Fruit fly (Drosophila melanogaster) whole organism, embryonic: ENCODE measurements around the gene Ubqn.

Experiments used
- Atf6 ChIP-seq: fragments of 200-800 bp; sonication (Bioruptor generic); IDR thresholded peaks from 2 replicates; pipeline ENCODE4 v1.3.6; 2022; ENCODE audit warnings: missing biosample characterization, missing genetic modification characterization
- B-H1 ChIP-seq: fragments of 200-800 bp; sonication (Bioruptor generic); IDR thresholded peaks from 3 replicates; pipeline ENCODE4 v1.3.6; 2022; ENCODE audit warnings: missing biosample characterization, missing genetic modification characterization
- CG1024 ChIP-seq: fragments of 200-800 bp; sonication (Bioruptor generic); IDR thresholded peaks from 2 replicates; pipeline ENCODE4 v1.3.6; 2022; ENCODE audit warnings: missing biosample characterization, missing genetic modification characterization
- CG11093 ChIP-seq: fragments of 200-800 bp; sonication (Bioruptor generic); IDR thresholded peaks from 3 replicates; pipeline ENCODE4 v1.3.6; 2022; ENCODE audit warnings: missing biosample characterization, missing genetic modification characterization
- CG11696 ChIP-seq: fragments of 200-800 bp; sonication (Bioruptor generic); IDR thresholded peaks from 2 replicates; pipeline ENCODE4 v1.3.6; 2022; ENCODE audit warnings: missing biosample characterization, missing genetic modification characterization
- CG14050 ChIP-seq: fragments of 200-800 bp; sonication (Bioruptor generic); IDR thresholded peaks from 3 replicates; pipeline ENCODE4 v1.3.6; 2022; ENCODE audit warnings: missing biosample characterization, missing genetic modification characterization
- CG15073 ChIP-seq: fragments of 200-800 bp; sonication (Bioruptor generic); optimal IDR thresholded peaks from 2 replicates; lab custom pipeline; 2016; ENCODE audit warnings: missing biosample characterization, missing genetic modification characterization
- CG1529 ChIP-seq: fragments of 200-800 bp; sonication (Bioruptor generic); optimal IDR thresholded peaks from 3 replicates; lab custom pipeline; 2018; ENCODE audit warnings: missing biosample characterization, missing genetic modification characterization
- CG1647 ChIP-seq: fragments of 200-800 bp; sonication (Bioruptor generic); optimal IDR thresholded peaks from 3 replicates; lab custom pipeline; 2016; ENCODE audit warnings: missing biosample characterization, missing genetic modification characterization
- CG16779 ChIP-seq: fragments of 200-800 bp; sonication (Bioruptor generic); IDR thresholded peaks from 2 replicates; pipeline ENCODE4 v1.3.6; 2022; ENCODE audit warnings: missing biosample characterization, missing genetic modification characterization
- CG16815 ChIP-seq: fragments of 200-800 bp; sonication (Bioruptor generic); optimal IDR thresholded peaks from 3 replicates; lab custom pipeline; 2017; ENCODE audit warnings: missing biosample characterization, mild to moderate bottlenecking, missing genetic modification characterization
- CG17328 ChIP-seq: fragments of 200-800 bp; sonication (Bioruptor generic); IDR thresholded peaks from 2 replicates; pipeline ENCODE4 v1.3.6; 2022; ENCODE audit warnings: missing biosample characterization, missing genetic modification characterization
- CG17612 ChIP-seq: fragments of 200-800 bp; sonication (Bioruptor generic); IDR thresholded peaks from 2 replicates; pipeline ENCODE4 v1.3.6; 2022; ENCODE audit warnings: missing biosample characterization, missing genetic modification characterization
- CG2712 ChIP-seq: fragments of 200-800 bp; optimal IDR thresholded peaks from 3 replicates; lab custom pipeline; 2019; ENCODE audit warnings: missing biosample characterization, mild to moderate bottlenecking, missing genetic modification characterization, moderate library complexity
- CG32772 ChIP-seq: fragments of 200-800 bp; sonication (Bioruptor generic); IDR thresholded peaks from 2 replicates; pipeline ENCODE4 v1.3.6; 2022; ENCODE audit warnings: missing biosample characterization, missing genetic modification characterization
- CG33213 ChIP-seq: fragments of 200-800 bp; sonication (Bioruptor generic); optimal IDR thresholded peaks from 3 replicates; lab custom pipeline; 2016; ENCODE audit warnings: missing biosample characterization, missing genetic modification characterization
- CG33557 ChIP-seq: fragments of 200-800 bp; sonication (Bioruptor generic); optimal IDR thresholded peaks from 2 replicates; lab custom pipeline; 2019; ENCODE audit warnings: missing biosample characterization, mild to moderate bottlenecking, missing genetic modification characterization, moderate library complexity
- CG43689 ChIP-seq: fragments of 200-800 bp; sonication (Bioruptor generic); IDR thresholded peaks from 2 replicates; pipeline ENCODE4 v1.3.6; 2022; ENCODE audit warnings: missing biosample characterization, missing genetic modification characterization
- CG4404 ChIP-seq: fragments of 200-800 bp; sonication (Bioruptor generic); IDR thresholded peaks from 2 replicates; pipeline ENCODE4 v1.3.6; 2022; ENCODE audit warnings: missing biosample characterization, missing genetic modification characterization
- CG5953 ChIP-seq: fragments of 200-800 bp; sonication (Bioruptor generic); IDR thresholded peaks from 2 replicates; pipeline ENCODE4 v1.3.6; 2022; ENCODE audit warnings: missing biosample characterization, missing genetic modification characterization
- CG6683 ChIP-seq: fragments of 200-800 bp; sonication (Bioruptor generic); optimal IDR thresholded peaks from 2 replicates; lab custom pipeline; 2017; ENCODE audit warnings: missing biosample characterization, mild to moderate bottlenecking, missing genetic modification characterization, missing genetic modification reagents
- CG9437 ChIP-seq: fragments of 200-800 bp; sonication (Bioruptor generic); optimal IDR thresholded peaks from 2 replicates; lab custom pipeline; 2018; ENCODE audit warnings: missing biosample characterization, mild to moderate bottlenecking, missing genetic modification characterization
- Camta ChIP-seq: fragments of 200-800 bp; sonication (Bioruptor generic); optimal IDR thresholded peaks from 2 replicates; lab custom pipeline; 2016; ENCODE audit warnings: missing biosample characterization, missing genetic modification characterization
- D19A ChIP-seq: fragments of 200-800 bp; optimal IDR thresholded peaks from 3 replicates; lab custom pipeline; 2019; ENCODE audit warnings: missing biosample characterization, mild to moderate bottlenecking, missing genetic modification characterization, moderate library complexity
- Dfd ChIP-seq, 2 experiments: fragments of >200 bp; optimal IDR thresholded peaks; 2 replicates each; lab custom pipeline; 2017; ENCODE audit warnings: missing biosample characterization in 2 of 2, missing genetic modification characterization in 2 of 2
- Eip74EF ChIP-seq, 2 experiments: fragments of 200-800 bp in 1 of 2; fragments of >200 bp in 1 of 2; sonication (Bioruptor generic) in 1 of 2; optimal IDR thresholded peaks; 2 replicates each; lab custom pipeline; 2017 to 2019; ENCODE audit warnings: missing biosample characterization in 2 of 2, missing genetic modification characterization in 2 of 2, mild to moderate bottlenecking in 1 of 2, moderate library complexity in 1 of 2
- HLH3B ChIP-seq: fragments of 200-800 bp; sonication (Bioruptor generic); IDR thresholded peaks from 2 replicates; pipeline ENCODE4 v1.3.6; 2022; ENCODE audit warnings: missing biosample characterization, missing genetic modification characterization
- HLH54F ChIP-seq: fragments of 200-800 bp; sonication (Bioruptor generic); optimal IDR thresholded peaks from 3 replicates; lab custom pipeline; 2016; ENCODE audit warnings: missing biosample characterization, missing genetic modification characterization
- Oli ChIP-seq: fragments of 200-800 bp; sonication (Bioruptor generic); optimal IDR thresholded peaks from 2 replicates; lab custom pipeline; 2018; ENCODE audit warnings: missing biosample characterization, mild to moderate bottlenecking, missing genetic modification characterization, moderate library complexity
- Ravus ChIP-seq: fragments of 200-800 bp; sonication (Bioruptor generic); IDR thresholded peaks from 2 replicates; pipeline ENCODE4 v1.3.6; 2022; ENCODE audit warnings: missing biosample characterization, missing genetic modification characterization
- Spps ChIP-seq: fragments of 200-800 bp; sonication (Bioruptor generic); optimal IDR thresholded peaks from 2 replicates; lab custom pipeline; 2018; ENCODE audit warnings: missing biosample characterization, mild to moderate bottlenecking, missing genetic modification characterization
- Stat92E ChIP-seq, 3 experiments: fragments of >200 bp in 2 of 3; fragments of 200-800 bp in 1 of 3; sonication (Bioruptor generic) in 1 of 3; optimal IDR thresholded peaks; 2 replicates each; lab custom pipeline; 2017 to 2019; ENCODE audit warnings: missing biosample characterization in 3 of 3, missing genetic modification characterization in 3 of 3, mild to moderate bottlenecking in 1 of 3, moderate library complexity in 1 of 3
- Xrp1 ChIP-seq: fragments of 200-800 bp; sonication (Bioruptor generic); IDR thresholded peaks from 2 replicates; pipeline ENCODE4 v1.3.6; 2022; ENCODE audit warnings: missing biosample characterization, missing genetic modification characterization
- bowl ChIP-seq: fragments of 200-800 bp; sonication (Bioruptor generic); IDR thresholded peaks from 2 replicates; pipeline ENCODE4 v1.3.6; 2022; ENCODE audit warnings: missing biosample characterization, missing genetic modification characterization
- btn ChIP-seq: fragments of 200-800 bp; sonication (Bioruptor generic); optimal IDR thresholded peaks from 2 replicates; lab custom pipeline; 2016; ENCODE audit warnings: missing biosample characterization, missing genetic modification characterization
- dmrt11E ChIP-seq: fragments of 200-800 bp; sonication (Bioruptor generic); optimal IDR thresholded peaks from 3 replicates; lab custom pipeline; 2018; ENCODE audit warnings: missing biosample characterization, mild to moderate bottlenecking, missing genetic modification characterization, moderate library complexity
- fru ChIP-seq: fragments of >200 bp; optimal IDR thresholded peaks from 2 replicates; lab custom pipeline; 2017
- fu2 ChIP-seq: fragments of 200-800 bp; sonication (Bioruptor generic); optimal IDR thresholded peaks from 2 replicates; lab custom pipeline; 2016; ENCODE audit warnings: missing biosample characterization, missing genetic modification characterization
- gcm2 ChIP-seq: fragments of 200-800 bp; sonication (Bioruptor generic); optimal IDR thresholded peaks from 2 replicates; lab custom pipeline; 2016; ENCODE audit warnings: missing biosample characterization, missing genetic modification characterization
- kni ChIP-seq: fragments of 200-800 bp; sonication (Bioruptor generic); optimal IDR thresholded peaks from 3 replicates; lab custom pipeline; 2017; ENCODE audit warnings: mild to moderate bottlenecking, missing biosample characterization, missing genetic modification reagents, missing genetic modification characterization
- mld ChIP-seq: fragments of 200-800 bp; sonication (Bioruptor generic); IDR thresholded peaks from 3 replicates; pipeline ENCODE4 v1.3.6; 2022; ENCODE audit warnings: missing biosample characterization, missing genetic modification characterization; ENCODE audit not compliant: partially characterized antibody
- oc ChIP-seq: fragments of 200-800 bp; sonication (Bioruptor generic); optimal IDR thresholded peaks from 2 replicates; lab custom pipeline; 2018; ENCODE audit warnings: missing biosample characterization, mild to moderate bottlenecking, missing genetic modification characterization, moderate library complexity
- pan ChIP-seq, 4 experiments: fragments of >200 bp in 3 of 4; fragments of 200-800 bp in 1 of 4; sonication (Bioruptor generic) in 1 of 4; optimal IDR thresholded peaks in 3 of 4; IDR thresholded peaks in 1 of 4; 2 replicates each; pipeline versions ENCODE4 v1.3.6 to Lab custom; 2017 to 2022; ENCODE audit warnings: missing biosample characterization in 2 of 4, missing genetic modification characterization in 2 of 4, mixed read lengths in 1 of 4
- pita ChIP-seq: fragments of 200-800 bp; sonication (Bioruptor generic); optimal IDR thresholded peaks from 2 replicates; lab custom pipeline; 2017; ENCODE audit warnings: missing biosample characterization, mild to moderate bottlenecking, missing genetic modification characterization
- pnt ChIP-seq: fragments of 200-800 bp; sonication (Bioruptor generic); optimal IDR thresholded peaks from 3 replicates; lab custom pipeline; 2016; ENCODE audit warnings: missing biosample characterization, missing genetic modification characterization
- psq ChIP-seq: fragments of 200-800 bp; sonication (Bioruptor generic); optimal IDR thresholded peaks from 2 replicates; lab custom pipeline; 2017; ENCODE audit warnings: missing biosample characterization, missing genetic modification characterization
- sens ChIP-seq: fragments of 200-800 bp; sonication (Bioruptor generic); peaks from one replicate; lab custom pipeline; 2016; ENCODE audit warnings: missing biosample characterization, missing genetic modification characterization
- sug ChIP-seq: fragments of 200-800 bp; optimal IDR thresholded peaks from 2 replicates; lab custom pipeline; 2019; ENCODE audit warnings: missing biosample characterization, mild to moderate bottlenecking, missing genetic modification characterization, moderate library complexity
- vfl ChIP-seq: fragments of 200-800 bp; sonication (Bioruptor generic); optimal IDR thresholded peaks from 2 replicates; lab custom pipeline; 2016; ENCODE audit warnings: missing biosample characterization, missing genetic modification characterization
- wor ChIP-seq: fragments of 200-800 bp; sonication (Bioruptor generic); IDR thresholded peaks from 2 replicates; pipeline ENCODE4 v1.3.6; 2022; ENCODE audit warnings: missing biosample characterization, missing genetic modification characterization
- z ChIP-seq: fragments of 200-800 bp; sonication (Bioruptor generic); IDR thresholded peaks from 3 replicates; pipeline ENCODE4 v1.3.6; 2022; ENCODE audit warnings: missing biosample characterization, missing genetic modification characterization
- zen ChIP-seq: fragments of 200-800 bp; sonication (Bioruptor generic); optimal IDR thresholded peaks from 3 replicates; lab custom pipeline; 2018; ENCODE audit warnings: missing biosample characterization, mild to moderate bottlenecking, missing genetic modification characterization, moderate library complexity

Ubqn gene

DNA sequence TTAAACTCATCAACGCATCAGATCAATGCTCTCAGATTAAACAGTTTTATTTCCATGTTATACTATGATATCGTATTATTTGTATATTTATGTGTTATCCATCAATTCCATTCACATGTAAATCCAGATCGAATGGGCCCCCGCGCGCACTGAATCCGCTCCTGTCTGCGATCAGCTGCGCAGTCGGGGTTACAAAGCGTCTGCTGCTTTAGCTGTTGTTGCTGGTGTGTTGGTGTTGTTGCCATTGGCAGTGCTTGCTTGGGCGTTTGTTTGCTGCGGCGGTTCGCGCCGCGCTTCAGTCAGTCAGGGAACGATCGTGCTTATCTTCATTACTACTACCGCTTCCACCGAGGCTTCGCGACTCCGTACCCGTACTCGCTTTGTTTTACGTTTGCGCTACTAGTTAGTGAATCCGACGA lies 16.6 kb upstream of the Ubqn start, which contains the start of gene Zw (continued):
- peak; percentile 59 for TF ChIP-seq CG32772 (GFP tag; lab: Robert Waterston, UW)
- TF ChIP-seq CG5953 (GFP tag; lab: Robert Waterston, UW): no peak
- no peak for TF ChIP-seq psq (GFP tag; lab: Kevin White, UChicago)
- TF ChIP-seq Stat92E (GFP tag; optimal IDR thresholded peaks at IDR 0.05; lab: Kevin White, UChicago): no peak
- TF ChIP-seq fu2 (GFP tag; lab: Kevin White, UChicago): peak; percentile 30
- TF ChIP-seq CG43689: no peak
- no peak for TF ChIP-seq btn (GFP tag; lab: Kevin White, UChicago)
- peak; percentile 45 for TF ChIP-seq CG16815 (GFP tag; lab: Kevin White, UChicago)
- no peak for TF ChIP-seq CG6683
- TF ChIP-seq vfl (GFP tag; lab: Kevin White, UChicago): peak; percentile 44
- TF ChIP-seq Spps: no peak
- TF ChIP-seq sug (tag; lab: Kevin White, UChicago): peak; percentile 62
- peak; percentile 81 for TF ChIP-seq sens (GFP tag; lab: Kevin White, UChicago)
- peak; percentile 25 for TF ChIP-seq kni (GFP tag; lab: Kevin White, UChicago)
- TF ChIP-seq Atf6 (GFP tag; lab: Robert Waterston, UW): no peak
- TF ChIP-seq Oli (tag; lab: Kevin White, UChicago): peak; percentile 33
- TF ChIP-seq Dfd (GFP tag; optimal IDR thresholded peaks at IDR 0.05; lab: Kevin White, UChicago): no peak
- peak; percentile 20 for TF ChIP-seq zen (tag; lab: Kevin White, UChicago)
- no peak; the same call in 2 of the 3 replicates for TF ChIP-seq CG11093 (GFP tag; lab: Robert Waterston, UW)
- TF ChIP-seq CG15073 (GFP tag; lab: Kevin White, UChicago): no peak
- TF ChIP-seq fru (lab: Kevin White, UChicago): no peak
- TF ChIP-seq CG1529: peak; percentile 0
- peak; percentile 30 for TF ChIP-seq pnt (GFP tag; lab: Kevin White, UChicago)
- peak; percentile 63 for TF ChIP-seq HLH3B (GFP tag; lab: Robert Waterston, UW)
- peak; percentile 11 for TF ChIP-seq CG1647 (GFP tag; lab: Kevin White, UChicago)
- TF ChIP-seq Xrp1 (GFP tag; lab: Robert Waterston, UW): peak; percentile 66
- TF ChIP-seq HLH54F (GFP tag; lab: Kevin White, UChicago): peak; percentile 53
- no peak for TF ChIP-seq CG14050
- no peak for TF ChIP-seq pita
- TF ChIP-seq mld (GFP tag; lab: Robert Waterston, UW): no peak
- no peak for TF ChIP-seq CG16779 (GFP tag; lab: Robert Waterston, UW)
- no peak for TF ChIP-seq bowl
- peak; percentile 50 for TF ChIP-seq CG4404
- peak; percentile 30 for TF ChIP-seq dmrt11E (tag; lab: Kevin White, UChicago)
- peak; percentile 4 for TF ChIP-seq CG33213
- TF ChIP-seq CG1024: 0 out of 2 replicates have a peak, but pooled peaks have one; percentile 7
- no peak for TF ChIP-seq Camta
- TF ChIP-seq D19A (tag; lab: Kevin White, UChicago): peak; percentile 46
- no peak for TF ChIP-seq CG11696 (GFP tag; lab: Robert Waterston, UW)
- no peak for TF ChIP-seq Ravus (GFP tag; lab: Robert Waterston, UW)
- TF ChIP-seq CG17612 (GFP tag; lab: Robert Waterston, UW): no peak
- peak; percentile 29 for TF ChIP-seq CG33557 (GFP tag; lab: Kevin White, UChicago)
- TF ChIP-seq CG9437: no peak
- peak; percentile 29; the same call in 1 of the 3 replicates for TF ChIP-seq B-H1 (GFP tag; lab: Robert Waterston, UW)
- TF ChIP-seq gcm2 (GFP tag; lab: Kevin White, UChicago): no peak
- peak; percentile 37; the same call in 1 of the 2 replicates for TF ChIP-seq CG17328 (GFP tag; lab: Robert Waterston, UW)
- no peak for TF ChIP-seq pan (optimal IDR thresholded peaks at IDR 0.05; lab: Kevin White, UChicago)
- TF ChIP-seq pan (GFP tag; optimal IDR thresholded peaks at IDR 0.05 in 1 of 2, IDR thresholded peaks at IDR 0.05 in 1 of 2): peak in 1 of 2 experiments; percentile 54
- peak; percentile 52 for TF ChIP-seq CG2712
- TF ChIP-seq wor: no peak
- TF ChIP-seq oc: no peak
- TF ChIP-seq z (GFP tag; lab: Robert Waterston, UW): no peak
- no peak for TF ChIP-seq Eip74EF (GFP tag; optimal IDR thresholded peaks at IDR 0.05; lab: Kevin White, UChicago)
